Worm (Caenorhabditis elegans) whole organism, early embryonic: ENCODE measurements around the gene pah-1.

Experiments
- B0310.2 ChIP-seq: sonication (generic microtip); optimal IDR thresholded peaks from 2 replicates; lab custom pipeline; 2016; ENCODE audit warnings: mild to moderate bottlenecking, missing genetic modification characterization, missing compliant biosample characterization
- F13C5.2 ChIP-seq: sonication (generic microtip); optimal IDR thresholded peaks from 2 replicates; lab custom pipeline; 2017; ENCODE audit warnings: mild to moderate bottlenecking, missing genetic modification characterization, inconsistent platforms, missing compliant biosample characterization
- aly-1 ChIP-seq: sonication (generic microtip); optimal IDR thresholded peaks from 2 replicates; lab custom pipeline; 2016; ENCODE audit warnings: missing genetic modification characterization, missing compliant biosample characterization
- ama-1 ChIP-seq: fragments of 150-350 bp; optimal IDR thresholded peaks from 2 replicates; lab custom pipeline; 2014
- ceh-13 ChIP-seq: fragments of 200-800 bp; sonication (Bioruptor generic); optimal IDR thresholded peaks from 2 replicates; lab custom pipeline; 2018; ENCODE audit warnings: mild to moderate bottlenecking, missing genetic modification characterization, missing compliant biosample characterization
- ceh-36 ChIP-seq: sonication (generic microtip); optimal IDR thresholded peaks from 2 replicates; lab custom pipeline; 2016; ENCODE audit warnings: missing genetic modification characterization, inconsistent platforms, missing compliant biosample characterization
- ets-7 ChIP-seq: sonication (generic microtip); optimal IDR thresholded peaks from 2 replicates; lab custom pipeline; 2016; ENCODE audit warnings: missing genotype, missing genetic modification characterization, missing compliant biosample characterization
- flt-1 ChIP-seq: fragments of 200-800 bp; sonication (Bioruptor generic); IDR thresholded peaks from 2 replicates; pipeline ENCODE4 v1.3.6; 2022; ENCODE audit warnings: missing genetic modification characterization, missing compliant biosample characterization
- hmbx-1 ChIP-seq: sonication (generic microtip); optimal IDR thresholded peaks from 2 replicates; lab custom pipeline; 2016; ENCODE audit warnings: mild to moderate bottlenecking, missing genetic modification characterization, missing compliant biosample characterization
- hmg-4 ChIP-seq: fragments of 200-800 bp; sonication (Bioruptor generic); optimal IDR thresholded peaks from 2 replicates; lab custom pipeline; 2018; ENCODE audit warnings: mild to moderate bottlenecking, missing genetic modification characterization, missing compliant biosample characterization
- hnd-1 ChIP-seq: sonication (generic microtip); optimal IDR thresholded peaks from 2 replicates; lab custom pipeline; 2016; ENCODE audit warnings: missing genetic modification characterization, missing compliant biosample characterization
- pes-1 ChIP-seq: fragments of 200-800 bp; sonication (Bioruptor generic); IDR thresholded peaks from 2 replicates; pipeline ENCODE4 v1.3.6; 2022; ENCODE audit warnings: missing genetic modification reagents, missing genetic modification characterization, missing compliant biosample characterization
- scrt-1 ChIP-seq: fragments of 200-800 bp; sonication (Bioruptor generic); IDR thresholded peaks from 2 replicates; pipeline ENCODE4 v1.3.6; 2022; ENCODE audit warnings: missing genetic modification characterization, missing compliant biosample characterization
- sea-1 ChIP-seq: fragments of 200-800 bp; sonication (Bioruptor generic); conservative IDR thresholded peaks from 2 replicates; pipeline ENCODE4 v1.3.6; 2022; ENCODE audit warnings: missing genetic modification characterization, missing compliant biosample characterization
- tbx-11 ChIP-seq: fragments of 200-800 bp; sonication (Bioruptor generic); IDR thresholded peaks from 2 replicates; pipeline ENCODE4 v1.3.6; 2022; ENCODE audit warnings: missing genetic modification characterization, missing compliant biosample characterization
- tbx-37 ChIP-seq: fragments of 200-800 bp; sonication (Bioruptor generic); conservative IDR thresholded peaks from 2 replicates; pipeline ENCODE4 v1.3.6; 2022; ENCODE audit warnings: missing genetic modification reagents, missing genetic modification characterization, missing compliant biosample characterization
- tra-4 ChIP-seq: sonication (generic microtip); optimal IDR thresholded peaks from 2 replicates; lab custom pipeline; 2017; ENCODE audit warnings: missing genetic modification characterization, missing compliant biosample characterization

The pah-1 gene

ce11 chrII:8800830-8801229, 34.0 kb upstream of the pah-1 start, which contains the start of gene appg-2:
Gene appg-2, plus strand, starts transcription at chrII:8801130.
- TF ChIP-seq ets-7 (tag; lab: Kevin White, UChicago), result no peak
- TF ChIP-seq tbx-11 (GFP tag; lab: Robert Waterston, UW), result no peak
- TF ChIP-seq tra-4 (tag; lab: Kevin White, UChicago), result no peak
- no peak for TF ChIP-seq B0310.2 (tag; lab: Kevin White, UChicago)
- TF ChIP-seq F13C5.2 (tag; lab: Kevin White, UChicago), result no peak
- no peak for TF ChIP-seq tbx-37 (GFP tag; lab: Robert Waterston, UW)
- no peak for TF ChIP-seq ceh-36 (tag; lab: Kevin White, UChicago)
- TF ChIP-seq hnd-1, result no peak
- TF ChIP-seq pes-1 (GFP tag; lab: Robert Waterston, UW), result no peak
- no peak for TF ChIP-seq flt-1 (GFP tag; lab: Robert Waterston, UW)
- no peak for TF ChIP-seq ceh-13 (GFP tag; lab: Kevin White, UChicago)
- no peak for TF ChIP-seq hmg-4 (GFP tag; lab: Kevin White, UChicago)
- no peak for TF ChIP-seq scrt-1 (GFP tag; lab: Robert Waterston, UW)
- no peak for TF ChIP-seq ama-1 (lab: Kevin White, UChicago)
- TF ChIP-seq aly-1, result no peak
- no peak for TF ChIP-seq sea-1
- TF ChIP-seq hmbx-1 (tag; lab: Kevin White, UChicago), result no peak

ce11 chrII:8799725-8800124, 32.9 kb upstream of the pah-1 start:
- no peak for TF ChIP-seq scrt-1 (GFP tag; lab: Robert Waterston, UW)
- no peak for TF ChIP-seq tbx-11 (GFP tag; lab: Robert Waterston, UW)
- TF ChIP-seq flt-1 (GFP tag; lab: Robert Waterston, UW), result no peak
- no peak for TF ChIP-seq ama-1 (lab: Kevin White, UChicago)
- TF ChIP-seq pes-1 (GFP tag; lab: Robert Waterston, UW), result no peak
- TF ChIP-seq hnd-1, result no peak
- no peak for TF ChIP-seq B0310.2 (tag; lab: Kevin White, UChicago)
- no peak for TF ChIP-seq hmbx-1 (tag; lab: Kevin White, UChicago)
- no peak for TF ChIP-seq ceh-13 (GFP tag; lab: Kevin White, UChicago)
- no peak for TF ChIP-seq sea-1
- TF ChIP-seq F13C5.2 (tag; lab: Kevin White, UChicago), result no peak
- TF ChIP-seq tbx-37 (GFP tag; lab: Robert Waterston, UW), result no peak

ce11 chrII:8796391-8796790, 29.6 kb upstream of the pah-1 start:
- TF ChIP-seq B0310.2 (tag; lab: Kevin White, UChicago), result no peak
- no peak for TF ChIP-seq flt-1 (GFP tag; lab: Robert Waterston, UW)
- no peak for TF ChIP-seq aly-1
- TF ChIP-seq hnd-1, result no peak
- no peak for TF ChIP-seq scrt-1 (GFP tag; lab: Robert Waterston, UW)
- TF ChIP-seq ama-1 (lab: Kevin White, UChicago), result no peak
- TF ChIP-seq ceh-36 (tag; lab: Kevin White, UChicago), result no peak
- no peak for TF ChIP-seq ets-7 (tag; lab: Kevin White, UChicago)
- TF ChIP-seq F13C5.2 (tag; lab: Kevin White, UChicago), result no peak
- no peak for TF ChIP-seq tbx-11 (GFP tag; lab: Robert Waterston, UW)
- TF ChIP-seq tra-4 (tag; lab: Kevin White, UChicago), result no peak
- no peak for TF ChIP-seq hmbx-1 (tag; lab: Kevin White, UChicago)
- no peak for TF ChIP-seq pes-1 (GFP tag; lab: Robert Waterston, UW)
- no peak for TF ChIP-seq hmg-4 (GFP tag; lab: Kevin White, UChicago)

ce11 chrII:8795227-8795626, 28.4 kb upstream of the pah-1 start:
- TF ChIP-seq aly-1, result no peak
- no peak for TF ChIP-seq scrt-1 (GFP tag; lab: Robert Waterston, UW)
- no peak for TF ChIP-seq sea-1
- no peak for TF ChIP-seq ceh-36 (tag; lab: Kevin White, UChicago)
- TF ChIP-seq hmg-4 (GFP tag; lab: Kevin White, UChicago), result no peak
- TF ChIP-seq ets-7 (tag; lab: Kevin White, UChicago), result no peak
- no peak for TF ChIP-seq tbx-37 (GFP tag; lab: Robert Waterston, UW)
- TF ChIP-seq ceh-13 (GFP tag; lab: Kevin White, UChicago), result no peak
- TF ChIP-seq flt-1 (GFP tag; lab: Robert Waterston, UW), result no peak

ce11 chrII:8794072-8794471, 27.3 kb upstream of the pah-1 start, which contains the start of gene F07H5.7:
Gene F07H5.7, minus strand, starts transcription at chrII:8794172.
- no peak for TF ChIP-seq ceh-13 (GFP tag; lab: Kevin White, UChicago)
- TF ChIP-seq ama-1 (lab: Kevin White, UChicago), result no peak
- TF ChIP-seq ceh-36 (tag; lab: Kevin White, UChicago), result no peak
- no peak for TF ChIP-seq tbx-11 (GFP tag; lab: Robert Waterston, UW)
- TF ChIP-seq ets-7 (tag; lab: Kevin White, UChicago), result no peak
- TF ChIP-seq hmbx-1 (tag; lab: Kevin White, UChicago), result no peak
- no peak for TF ChIP-seq tbx-37 (GFP tag; lab: Robert Waterston, UW)
- no peak for TF ChIP-seq sea-1
- TF ChIP-seq hnd-1, result no peak
- TF ChIP-seq flt-1 (GFP tag; lab: Robert Waterston, UW), result no peak

ce11 chrII:8792640-8793039, 25.8 kb upstream of the pah-1 start, which contains the start of gene idpa-2:
Gene idpa-2, minus strand, starts transcription at chrII:8792740.
- TF ChIP-seq tbx-37 (GFP tag; lab: Robert Waterston, UW), result no peak
- TF ChIP-seq ets-7 (tag; lab: Kevin White, UChicago), result no peak
- no peak for TF ChIP-seq sea-1
- TF ChIP-seq hnd-1, result no peak
- no peak for TF ChIP-seq ama-1 (lab: Kevin White, UChicago)
- no peak for TF ChIP-seq pes-1 (GFP tag; lab: Robert Waterston, UW)
- no peak for TF ChIP-seq hmbx-1 (tag; lab: Kevin White, UChicago)
- TF ChIP-seq tra-4 (tag; lab: Kevin White, UChicago), result no peak
- TF ChIP-seq aly-1, result no peak
- no peak for TF ChIP-seq scrt-1 (GFP tag; lab: Robert Waterston, UW)
- TF ChIP-seq F13C5.2 (tag; lab: Kevin White, UChicago), result no peak
- TF ChIP-seq ceh-13 (GFP tag; lab: Kevin White, UChicago), result no peak
